Fruit fly (Drosophila melanogaster): ENCODE data around the gene pum.

Gene pum

dm6 chr3R:9019689-9020138 is 217.8 kb downstream of the pum start, which contains the start of gene tgo (continued):
- TF ChIP-seq lmd (GFP tag; IDR thresholded peaks at IDR 0.05) (no peak), Mrtf (GFP tag; IDR thresholded peaks at IDR 0.05) (no peak), amos (GFP tag; IDR thresholded peaks at IDR 0.05; ENCODE audit: partially characterized antibody) (peak; percentile 62), Sin3A (optimal IDR thresholded peaks at IDR 0.05) (peak; percentile 65), CG34422 (GFP tag; IDR thresholded peaks at IDR 0.05) (peak; percentile 83; the same call in 1 of the 3 replicates), ap (GFP tag; IDR thresholded peaks at IDR 0.05) (no peak), onecut (GFP tag; IDR thresholded peaks at IDR 0.05) (peak; percentile 50), CG1603 (tag; optimal IDR thresholded peaks at IDR 0.05) (peak; percentile 82), cg (GFP tag; optimal IDR thresholded peaks at IDR 0.05) (peak; percentile 72), CG6813 (GFP tag; optimal IDR thresholded peaks at IDR 0.05) (no peak), CG10267 (tag; optimal IDR thresholded peaks at IDR 0.05) (peak; percentile 61), Nf-YB (GFP tag; optimal IDR thresholded peaks at IDR 0.05) (peak; percentile 12), CG13287 (GFP tag; IDR thresholded peaks at IDR 0.05; ENCODE audit: partially characterized antibody) (peak; percentile 68), CG2116 (GFP tag; optimal IDR thresholded peaks at IDR 0.05) (peak; percentile 65), grn (GFP tag; optimal IDR thresholded peaks at IDR 0.05) (peak; percentile 99), CG13624 (GFP tag; optimal IDR thresholded peaks at IDR 0.05) (no peak), schlank (tag; optimal IDR thresholded peaks at IDR 0.05) (no peak), CG2712 (tag; optimal IDR thresholded peaks at IDR 0.05) (peak; percentile 46), Xbp1 (GFP tag; optimal IDR thresholded peaks at IDR 0.05) (no peak), CG33557 (GFP tag; optimal IDR thresholded peaks at IDR 0.05) (peak; percentile 13), br (optimal IDR thresholded peaks at IDR 0.05) (no peak), CG8924 (tag; optimal IDR thresholded peaks at IDR 0.05) (peak; percentile 29), CG4617 (GFP tag; optimal IDR thresholded peaks at IDR 0.05; ENCODE audit: borderline replicate concordance) (peak; percentile 97), zfh1 (GFP tag; IDR thresholded peaks at IDR 0.05) (0 out of 3 replicates have a peak, but pooled peaks have one; percentile 22), Sry-δ (GFP tag; optimal IDR thresholded peaks at IDR 0.05) (peak; percentile 60), oc (tag; optimal IDR thresholded peaks at IDR 0.05) (no peak), Mad (GFP tag; optimal IDR thresholded peaks at IDR 0.05) (peak; percentile 11), CG1792 (GFP tag; optimal IDR thresholded peaks at IDR 0.05) (no peak), lilli (GFP tag; optimal IDR thresholded peaks at IDR 0.05) (no peak), Med (GFP tag) (peak; percentile 72), CG18764 (GFP tag; optimal IDR thresholded peaks at IDR 0.05) (peak; percentile 0), grau (tag; optimal IDR thresholded peaks at IDR 0.05) (peak; percentile 36), sens (GFP tag) (peak; percentile 88), chinmo (GFP tag; IDR thresholded peaks at IDR 0.05; ENCODE audit: partially characterized antibody) (0 out of 4 replicates have a peak, but pooled peaks have one; percentile 67), CG9797 (GFP tag; optimal IDR thresholded peaks at IDR 0.05) (peak; percentile 94), CG17359 (tag; optimal IDR thresholded peaks at IDR 0.05) (peak; percentile 11), CG10543 (GFP tag; optimal IDR thresholded peaks at IDR 0.05) (peak; percentile 36), B-H2 (GFP tag; optimal IDR thresholded peaks at IDR 0.05) (no peak), CG14710 (tag; optimal IDR thresholded peaks at IDR 0.05) (peak; percentile 80), gfzf (GFP tag; optimal IDR thresholded peaks at IDR 0.05) (peak; percentile 90), Vsx1 (GFP tag; optimal IDR thresholded peaks at IDR 0.05) (no peak), nerfin-1 (tag; optimal IDR thresholded peaks at IDR 0.05) (peak; percentile 46), gsb (GFP tag; IDR thresholded peaks at IDR 0.05) (no peak), CG12659 (GFP tag; optimal IDR thresholded peaks at IDR 0.05) (peak; percentile 69), Abd-B (GFP tag; optimal IDR thresholded peaks at IDR 0.05) (peak; percentile 21), CHES-1-like (GFP tag; optimal IDR thresholded peaks at IDR 0.05) (peak; percentile 64), CG16779 (GFP tag; IDR thresholded peaks at IDR 0.05) (no peak), ro (GFP tag; IDR thresholded peaks at IDR 0.05) (no peak), CG32767 (GFP tag; IDR thresholded peaks at IDR 0.05) (no peak), insv (GFP tag; optimal IDR thresholded peaks at IDR 0.05) (peak in 1 of 2 experiments; percentile 38), pzg (GFP tag; optimal IDR thresholded peaks at IDR 0.05) (peak; percentile 96)
